Worm (Caenorhabditis elegans) whole organism, young adult: ENCODE results near the gene Y39A1A.20.

Experiments
- ZK185.1 ChIP-seq: sonication (generic microtip); optimal IDR thresholded peaks from 2 replicates; lab custom pipeline; 2016; ENCODE audit warnings: mild to moderate bottlenecking, missing genetic modification characterization, missing compliant biosample characterization; ENCODE audit not compliant: poor library complexity, severe bottlenecking
- ama-1 ChIP-seq, 3 experiments: fragments of 150-350 bp in 1 of 3; sonication (generic microtip) in 2 of 3; optimal IDR thresholded peaks; 2 replicates each; lab custom pipeline; 2014 to 2018; ENCODE audit warnings: missing biosample characterization in 2 of 3, missing genetic modification characterization in 2 of 3, missing genetic modification reagents in 2 of 3
- snpc-4 ChIP-seq, 5 experiments: fragments of 150-350 bp in 1 of 5; sonication (generic microtip) in 4 of 5; optimal IDR thresholded peaks; 2 replicates each; lab custom pipeline; 2014 to 2018; ENCODE audit warnings: missing genetic modification characterization in 5 of 5, missing biosample characterization in 3 of 5, antibody characterized with exemption in 2 of 5, mild to moderate bottlenecking in 2 of 5, missing compliant biosample characterization in 2 of 5, missing genotype in 2 of 5, moderate library complexity in 2 of 5, missing genetic modification reagents in 1 of 5

DNA sequence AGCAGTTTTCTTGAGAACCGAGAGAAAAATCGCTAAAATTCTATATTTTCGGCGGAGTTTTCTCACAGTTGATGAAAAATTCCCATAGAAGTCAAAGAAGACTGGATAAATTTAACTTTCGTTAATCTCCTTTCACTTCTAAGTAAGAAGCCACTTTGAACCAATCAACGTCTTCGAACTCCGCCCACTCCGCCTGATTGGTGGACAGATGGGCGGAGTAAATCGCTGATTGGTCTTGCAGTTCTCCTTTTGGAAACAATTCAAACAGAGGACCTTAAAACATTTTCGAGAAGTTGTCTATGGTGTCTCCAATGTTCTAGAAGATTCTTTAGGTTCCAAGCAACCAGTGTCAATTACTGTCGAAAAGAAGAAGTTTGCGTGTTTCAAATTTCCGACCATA lies 42.0 kb downstream of the Y39A1A.20 start:
- TF ChIP-seq ama-1 (optimal IDR thresholded peaks at IDR 0.05; lab: Kevin White, UChicago) (no peak), ama-1 (GFP tag; optimal IDR thresholded peaks at IDR 0.05; lab: Kevin White, UChicago) (no peak), ZK185.1 (tag; lab: Kevin White, UChicago) (no peak), snpc-4 (GFP tag; optimal IDR thresholded peaks at IDR 0.05; lab: Kevin White, UChicago) (no peak), snpc-4 (tag; optimal IDR thresholded peaks at IDR 0.05; lab: Kevin White, UChicago) (no peak)
